Worm (Caenorhabditis elegans) whole organism, L1 larva: ENCODE measurements around the gene B0222.15.

Experiments used
- C04F5.9 ChIP-seq: sonication (generic microtip); optimal IDR thresholded peaks from 2 replicates; lab custom pipeline; 2016; ENCODE audit warnings: missing genetic modification characterization, missing compliant biosample characterization
- F16B12.6 ChIP-seq: fragments of 150-350 bp; optimal IDR thresholded peaks from 2 replicates; lab custom pipeline; 2014; ENCODE audit warnings: missing biosample characterization, missing genetic modification characterization
- aha-1 ChIP-seq: fragments of 150-350 bp; optimal IDR thresholded peaks from 2 replicates; lab custom pipeline; 2014; ENCODE audit warnings: missing biosample characterization, missing genetic modification characterization
- ceh-8 ChIP-seq: fragments of 200-800 bp; sonication (Bioruptor generic); optimal IDR thresholded peaks from 2 replicates; lab custom pipeline; 2018; ENCODE audit warnings: mild to moderate bottlenecking, missing genetic modification characterization, moderate library complexity, missing compliant biosample characterization
- dsc-1 ChIP-seq: sonication (generic microtip); optimal IDR thresholded peaks from 2 replicates; lab custom pipeline; 2016; ENCODE audit warnings: mild to moderate bottlenecking, missing genetic modification characterization, missing compliant biosample characterization
- efl-1 ChIP-seq, 4 experiments: fragments of 150-350 bp; optimal IDR thresholded peaks in 3 of 4; peaks in 1 of 4; 1 replicate in 1 of 4; 2 replicates in 3 of 4; lab custom pipeline; 2014; ENCODE audit warnings: missing biosample characterization in 2 of 4, missing genetic modification characterization in 2 of 4, missing genetic modification reagents in 2 of 4
- egl-13 ChIP-seq: sonication (generic microtip); optimal IDR thresholded peaks from 2 replicates; lab custom pipeline; 2016; ENCODE audit warnings: missing genotype, missing genetic modification reagents, missing genetic modification characterization, missing compliant biosample characterization
- egl-27 ChIP-seq, 2 experiments: fragments of 150-350 bp in 1 of 2; sonication (generic microtip); optimal IDR thresholded peaks; 3 replicates each; lab custom pipeline; 2017 to 2018; ENCODE audit warnings: missing biosample characterization in 2 of 2, missing genetic modification characterization in 2 of 2, missing genetic modification reagents in 2 of 2
- elt-3 ChIP-seq, 6 experiments: fragments of 150-350 bp in 1 of 6; sonication (generic microtip); optimal IDR thresholded peaks; 2 replicates each; lab custom pipeline; 2017 to 2018; ENCODE audit warnings: missing biosample characterization in 6 of 6, missing genetic modification characterization in 6 of 6, inconsistent platforms in 1 of 6
- ets-5 ChIP-seq: fragments of 200-800 bp; sonication (Bioruptor generic); IDR thresholded peaks from 2 replicates; pipeline ENCODE4 v1.3.6; 2022; ENCODE audit warnings: missing genetic modification characterization, missing compliant biosample characterization
- hlh-4 ChIP-seq: sonication (generic microtip); optimal IDR thresholded peaks from 2 replicates; lab custom pipeline; 2016; ENCODE audit warnings: mild to moderate bottlenecking, missing genetic modification characterization, missing compliant biosample characterization
- irx-1 ChIP-seq: sonication (generic microtip); optimal IDR thresholded peaks from 2 replicates; lab custom pipeline; 2016; ENCODE audit warnings: missing genetic modification characterization, missing compliant biosample characterization
- isw-1 ChIP-seq: fragments of 200-800 bp; sonication (Bioruptor generic); IDR thresholded peaks from 2 replicates; pipeline ENCODE4 v1.3.6; 2022; ENCODE audit warnings: missing genetic modification characterization, missing compliant biosample characterization
- jun-1 ChIP-seq: fragments of 150-350 bp; optimal IDR thresholded peaks from 2 replicates; lab custom pipeline; 2014; ENCODE audit warnings: missing biosample characterization, missing genetic modification reagents, missing genetic modification characterization
- lin-14 ChIP-seq: fragments of 200-800 bp; sonication (Bioruptor generic); optimal IDR thresholded peaks from 2 replicates; lab custom pipeline; 2018; ENCODE audit warnings: mild to moderate bottlenecking, missing genetic modification characterization, moderate library complexity, missing compliant biosample characterization
- lin-35 ChIP-seq, 2 experiments: fragments of 150-350 bp; optimal IDR thresholded peaks; 2 replicates each; lab custom pipeline; 2014; ENCODE audit warnings: missing biosample characterization in 2 of 2, missing genetic modification characterization in 2 of 2, missing genetic modification reagents in 2 of 2
- lin-39 ChIP-seq: fragments of 150-350 bp; optimal IDR thresholded peaks from 2 replicates; lab custom pipeline; 2014; ENCODE audit warnings: missing biosample characterization, missing genetic modification reagents, missing genetic modification characterization
- lsy-2 ChIP-seq, 2 experiments: fragments of 150-350 bp; optimal IDR thresholded peaks; 2 replicates each; lab custom pipeline; 2014; ENCODE audit warnings: missing biosample characterization in 2 of 2, missing genetic modification characterization in 2 of 2
- mab-9 ChIP-seq: fragments of 200-800 bp; sonication (Bioruptor generic); IDR thresholded peaks from 2 replicates; pipeline ENCODE4 v1.3.6; 2022; ENCODE audit warnings: missing genetic modification reagents, missing genetic modification characterization, missing compliant biosample characterization
- mdl-1 ChIP-seq, 2 experiments: fragments of 150-350 bp; optimal IDR thresholded peaks; 2 replicates each; lab custom pipeline; 2014 to 2017; ENCODE audit warnings: missing biosample characterization in 2 of 2, missing genetic modification characterization in 2 of 2, inconsistent platforms in 1 of 2
- mef-2 ChIP-seq: fragments of 150-350 bp; optimal IDR thresholded peaks from 2 replicates; lab custom pipeline; 2014; ENCODE audit warnings: missing biosample characterization, missing genetic modification characterization
- mep-1 ChIP-seq: fragments of 150-350 bp; optimal IDR thresholded peaks from 2 replicates; lab custom pipeline; 2014; ENCODE audit warnings: missing biosample characterization, missing genetic modification characterization
- nhr-11 ChIP-seq: fragments of 150-350 bp; optimal IDR thresholded peaks from 2 replicates; lab custom pipeline; 2014; ENCODE audit warnings: missing biosample characterization, missing genetic modification characterization
- nhr-19 ChIP-seq: fragments of 200-800 bp; sonication (Bioruptor generic); conservative IDR thresholded peaks from 2 replicates; pipeline ENCODE4 v1.3.6; 2022; ENCODE audit warnings: missing genetic modification characterization, missing compliant biosample characterization
- nhr-28 ChIP-seq: fragments of 150-350 bp; optimal IDR thresholded peaks from 2 replicates; lab custom pipeline; 2014; ENCODE audit warnings: missing biosample characterization, missing genetic modification characterization
- nhr-47 ChIP-seq: sonication (generic microtip); optimal IDR thresholded peaks from 2 replicates; lab custom pipeline; 2016; ENCODE audit warnings: mild to moderate bottlenecking, missing genetic modification characterization, moderate library complexity, missing compliant biosample characterization
- nhr-71 ChIP-seq: sonication (generic microtip); optimal IDR thresholded peaks from 2 replicates; lab custom pipeline; 2016; ENCODE audit warnings: mild to moderate bottlenecking, missing genetic modification characterization, moderate library complexity, missing compliant biosample characterization
- nhr-76 ChIP-seq: sonication (generic microtip); optimal IDR thresholded peaks from 2 replicates; lab custom pipeline; 2017; ENCODE audit warnings: missing biosample characterization, missing genetic modification characterization
- nhr-77 ChIP-seq: fragments of 150-350 bp; optimal IDR thresholded peaks from 2 replicates; lab custom pipeline; 2014; ENCODE audit warnings: missing biosample characterization, missing genetic modification characterization
- nhr-85 ChIP-seq: sonication (generic microtip); peaks from one replicate; lab custom pipeline; 2016; ENCODE audit warnings: missing genetic modification characterization, inconsistent platforms, missing compliant biosample characterization
- nhr-90 ChIP-seq: sonication (generic microtip); optimal IDR thresholded peaks from 2 replicates; lab custom pipeline; 2016; ENCODE audit warnings: mild to moderate bottlenecking, missing genetic modification characterization, missing compliant biosample characterization; ENCODE audit not compliant: poor library complexity
- pax-3 ChIP-seq: fragments of 200-800 bp; sonication (Bioruptor generic); optimal IDR thresholded peaks from 2 replicates; lab custom pipeline; 2018; ENCODE audit warnings: mild to moderate bottlenecking, missing genetic modification characterization, moderate library complexity, missing compliant biosample characterization
- pqm-1 ChIP-seq: sonication (generic microtip); optimal IDR thresholded peaks from 3 replicates; lab custom pipeline; 2017; ENCODE audit warnings: missing biosample characterization, missing genetic modification characterization
- rnt-1 ChIP-seq: sonication (generic microtip); optimal IDR thresholded peaks from 2 replicates; lab custom pipeline; 2016; ENCODE audit warnings: mild to moderate bottlenecking, missing genetic modification characterization, moderate library complexity, missing compliant biosample characterization
- skn-1 ChIP-seq: fragments of 150-350 bp; optimal IDR thresholded peaks from 2 replicates; lab custom pipeline; 2014; ENCODE audit warnings: missing biosample characterization, missing genetic modification characterization
- snpc-4 ChIP-seq: fragments of 150-350 bp; optimal IDR thresholded peaks from 2 replicates; lab custom pipeline; 2014; ENCODE audit warnings: missing biosample characterization, missing genetic modification characterization
- snu-23 ChIP-seq: sonication (generic microtip); optimal IDR thresholded peaks from 2 replicates; lab custom pipeline; 2016; ENCODE audit warnings: missing genetic modification characterization, missing compliant biosample characterization
- sox-4 ChIP-seq: sonication (generic microtip); optimal IDR thresholded peaks from 2 replicates; lab custom pipeline; 2016; ENCODE audit warnings: missing genetic modification characterization, missing compliant biosample characterization
- sup-37 ChIP-seq: fragments of 200-800 bp; sonication (Bioruptor generic); optimal IDR thresholded peaks from 2 replicates; lab custom pipeline; 2018; ENCODE audit warnings: mild to moderate bottlenecking, missing genetic modification characterization, missing compliant biosample characterization
- swsn-7 ChIP-seq: sonication (generic microtip); optimal IDR thresholded peaks from 2 replicates; lab custom pipeline; 2016; ENCODE audit warnings: missing genetic modification characterization, missing compliant biosample characterization
- unc-130 ChIP-seq: fragments of 150-350 bp; optimal IDR thresholded peaks from 2 replicates; lab custom pipeline; 2017; ENCODE audit warnings: missing biosample characterization, missing genetic modification characterization, inconsistent platforms
- unc-86 ChIP-seq: sonication (generic microtip); optimal IDR thresholded peaks from 2 replicates; lab custom pipeline; 2016; ENCODE audit warnings: missing genetic modification characterization, missing compliant biosample characterization
- unc-98 ChIP-seq: fragments of 200-800 bp; sonication (Bioruptor generic); IDR thresholded peaks from 2 replicates; pipeline ENCODE4 v1.3.6; 2022; ENCODE audit warnings: missing genetic modification characterization, missing compliant biosample characterization
- vab-15 ChIP-seq: sonication (generic microtip); optimal IDR thresholded peaks from 2 replicates; lab custom pipeline; 2017; ENCODE audit warnings: missing genotype, mild to moderate bottlenecking, missing genetic modification characterization, missing compliant biosample characterization
- xbp-1 ChIP-seq: sonication (generic microtip); optimal IDR thresholded peaks from 2 replicates; lab custom pipeline; 2016; ENCODE audit warnings: missing genetic modification characterization, missing compliant biosample characterization
- ztf-11 ChIP-seq, 2 experiments: sonication (generic microtip); optimal IDR thresholded peaks; 2 replicates each; lab custom pipeline; 2016 to 2017; ENCODE audit warnings: missing genetic modification characterization in 2 of 2, missing biosample characterization in 1 of 2, missing compliant biosample characterization in 1 of 2
- ztf-4 ChIP-seq: fragments of 150-350 bp; optimal IDR thresholded peaks from 2 replicates; lab custom pipeline; 2014; ENCODE audit warnings: missing biosample characterization, missing genetic modification characterization

The B0222.15 gene

ce11 chrV:9133950-9134349, 22.6 kb downstream of the B0222.15 start, which contains the start of gene B0222.1 (continued):
- TF ChIP-seq unc-98, result no peak
- TF ChIP-seq, all 84 proteins: peak for 10

- no peak for TF ChIP-seq ztf-11 (tag; optimal IDR thresholded peaks at IDR 0.05; lab: Kevin White, UChicago)
- no peak for TF ChIP-seq nhr-28 (tag; lab: Kevin White, UChicago)
- no peak for TF ChIP-seq nhr-47 (tag; lab: Kevin White, UChicago)
- TF ChIP-seq snu-23 (GFP tag; lab: Kevin White, UChicago), result no peak
These were observed 24.5 kb downstream of the B0222.15 start, which contains the start of gene F21C10.1 for ce11 chrV:9132043-9132442. Gene F21C10.1, plus strand, starts transcription at chrV:9132343.

- TF ChIP-seq efl-1 (optimal IDR thresholded peaks at IDR 0.05; lab: Kevin White, UChicago) (no peak), efl-1 (GFP tag; optimal IDR thresholded peaks at IDR 0.05 in 1 of 2; lab: Kevin White, UChicago) (peak in 1 of 2 experiments; percentile 60), nhr-19 (no peak)
These were observed 25.8 kb downstream of the B0222.15 start, which contains the start of gene F21C10.19 for ce11 chrV:9130766-9131165. Gene F21C10.19, plus strand, starts transcription at chrV:9131066.

ce11 chrV:9128562-9128961, 28.0 kb downstream of the B0222.15 start:
- TF ChIP-seq irx-1 (tag; lab: Kevin White, UChicago), result peak; percentile 24
- TF ChIP-seq ceh-8 (GFP tag; lab: Kevin White, UChicago), result peak; percentile 9
- no peak for TF ChIP-seq nhr-76 (tag; lab: Kevin White, UChicago)
- peak; percentile 87 for TF ChIP-seq mef-2 (tag; lab: Kevin White, UChicago)
- no peak for TF ChIP-seq egl-27 (tag; optimal IDR thresholded peaks at IDR 0.05; lab: Kevin White, UChicago)
- peak; percentile 77 for TF ChIP-seq sox-4 (tag; lab: Kevin White, UChicago)
- peak; percentile 78 for TF ChIP-seq nhr-11 (tag; lab: Kevin White, UChicago)
- peak in 1 of 2 experiments; percentile 35 for TF ChIP-seq mdl-1 (tag; optimal IDR thresholded peaks at IDR 0.05; lab: Kevin White, UChicago)
- peak; percentile 38 for TF ChIP-seq ztf-4 (tag; lab: Kevin White, UChicago)
- TF ChIP-seq vab-15, result no peak
- TF ChIP-seq C04F5.9, result no peak
- no peak for TF ChIP-seq ets-5 (GFP tag; lab: Robert Waterston, UW)
- no peak for TF ChIP-seq sup-37 (GFP tag; lab: Kevin White, UChicago)
- no peak for TF ChIP-seq pqm-1
- TF ChIP-seq nhr-47 (tag; lab: Kevin White, UChicago), result peak; percentile 87
- TF ChIP-seq unc-130 (tag; lab: Kevin White, UChicago), result no peak
- no peak for TF ChIP-seq mab-9 (GFP tag; lab: Robert Waterston, UW)
- TF ChIP-seq pax-3, result peak; percentile 77
- peak; percentile 91 for TF ChIP-seq unc-86
- TF ChIP-seq F16B12.6 (tag; lab: Kevin White, UChicago), result no peak
- TF ChIP-seq hlh-4 (tag; lab: Kevin White, UChicago), result peak; percentile 24
- peak; percentile 93 for TF ChIP-seq lin-14 (GFP tag; lab: Kevin White, UChicago)
- no peak for TF ChIP-seq lin-39 (tag; lab: Kevin White, UChicago)
- peak; percentile 55 for TF ChIP-seq rnt-1 (tag; lab: Kevin White, UChicago)
- TF ChIP-seq isw-1 (GFP tag; lab: Robert Waterston, UW), result peak; percentile 25; the same call in 1 of the 2 replicates
- TF ChIP-seq nhr-85 (tag; lab: Kevin White, UChicago), result no peak
- peak; percentile 40 for TF ChIP-seq jun-1 (tag; lab: Kevin White, UChicago)
- peak in 1 of 2 experiments; percentile 61 for TF ChIP-seq lsy-2 (tag; optimal IDR thresholded peaks at IDR 0.05; lab: Kevin White, UChicago)
- TF ChIP-seq nhr-77 (tag; lab: Kevin White, UChicago), result peak; percentile 50
- peak; percentile 65 for TF ChIP-seq swsn-7 (tag; lab: Kevin White, UChicago)
- peak; percentile 42 for TF ChIP-seq mep-1 (tag; lab: Kevin White, UChicago)
- peak; percentile 64 for TF ChIP-seq xbp-1 (tag; lab: Kevin White, UChicago)
- TF ChIP-seq lin-35 (GFP tag; optimal IDR thresholded peaks at IDR 0.05; lab: Kevin White, UChicago), result peak in 1 of 2 experiments; percentile 42
- peak; percentile 11 for TF ChIP-seq skn-1 (tag; lab: Kevin White, UChicago)
- TF ChIP-seq aha-1 (tag; lab: Kevin White, UChicago), result no peak
- TF ChIP-seq egl-13 (tag; lab: Kevin White, UChicago), result peak; percentile 76
- peak; percentile 94 for TF ChIP-seq nhr-71 (tag; lab: Kevin White, UChicago)
- peak; percentile 22 for TF ChIP-seq snpc-4
- TF ChIP-seq elt-3 (tag; optimal IDR thresholded peaks at IDR 0.05; lab: Kevin White, UChicago), result no peak
- no peak for TF ChIP-seq nhr-90 (tag; lab: Kevin White, UChicago)
- peak; percentile 84 for TF ChIP-seq dsc-1
